Fruit fly (Drosophila melanogaster) whole organism, embryonic: Measurements from ENCODE around the gene CG3632.

Experiments
- Bteb2 ChIP-seq: fragments of 200-800 bp; sonication (Bioruptor generic); optimal IDR thresholded peaks from 2 replicates; lab custom pipeline; 2016; ENCODE audit warnings: missing biosample characterization, missing genetic modification characterization
- CG10543 ChIP-seq: fragments of 200-800 bp; sonication (Bioruptor generic); optimal IDR thresholded peaks from 3 replicates; lab custom pipeline; 2017; ENCODE audit warnings: missing biosample characterization, mild to moderate bottlenecking, missing genetic modification characterization, moderate library complexity
- CG10654 ChIP-seq: fragments of 200-800 bp; sonication (Bioruptor generic); optimal IDR thresholded peaks from 2 replicates; lab custom pipeline; 2016; ENCODE audit warnings: missing biosample characterization, missing genetic modification characterization
- CG12236 ChIP-seq: fragments of 200-800 bp; sonication (Bioruptor generic); optimal IDR thresholded peaks from 2 replicates; lab custom pipeline; 2016; ENCODE audit warnings: missing biosample characterization, missing genetic modification characterization
- CG13424 ChIP-seq: fragments of 200-800 bp; sonication (Bioruptor generic); optimal IDR thresholded peaks from 2 replicates; lab custom pipeline; 2019; ENCODE audit warnings: missing biosample characterization, mild to moderate bottlenecking, missing genetic modification characterization, moderate library complexity
- CG13775 ChIP-seq: fragments of 200-800 bp; sonication (Bioruptor generic); optimal IDR thresholded peaks from 3 replicates; lab custom pipeline; 2017; ENCODE audit warnings: missing biosample characterization, mild to moderate bottlenecking, missing genetic modification characterization
- CG14667 ChIP-seq: fragments of 200-800 bp; sonication (Bioruptor generic); IDR thresholded peaks from 2 replicates; pipeline ENCODE4 v1.3.6; 2022; ENCODE audit warnings: missing biosample characterization, missing genetic modification characterization
- CG15269 ChIP-seq: fragments of 200-800 bp; sonication (Bioruptor generic); optimal IDR thresholded peaks from 2 replicates; lab custom pipeline; 2018; ENCODE audit warnings: missing biosample characterization, mild to moderate bottlenecking, missing genetic modification characterization, moderate library complexity
- CG1603 ChIP-seq: fragments of 200-800 bp; sonication (Bioruptor generic); optimal IDR thresholded peaks from 2 replicates; lab custom pipeline; 2019; ENCODE audit warnings: missing biosample characterization, mild to moderate bottlenecking, missing genetic modification characterization, moderate library complexity
- CG16779 ChIP-seq: fragments of 200-800 bp; sonication (Bioruptor generic); IDR thresholded peaks from 2 replicates; pipeline ENCODE4 v1.3.6; 2022; ENCODE audit warnings: missing biosample characterization, missing genetic modification characterization
- CG18011 ChIP-seq: fragments of 200-800 bp; sonication (Bioruptor generic); optimal IDR thresholded peaks from 2 replicates; lab custom pipeline; 2017; ENCODE audit warnings: missing biosample characterization, missing genetic modification characterization, mild to moderate bottlenecking, moderate library complexity, missing genotype
- CG30403 ChIP-seq: fragments of 200-800 bp; sonication (Bioruptor generic); optimal IDR thresholded peaks from 3 replicates; lab custom pipeline; 2016; ENCODE audit warnings: missing biosample characterization, missing genetic modification characterization
- CG32767 ChIP-seq: fragments of 200-800 bp; sonication (Bioruptor generic); IDR thresholded peaks from 2 replicates; pipeline ENCODE4 v1.3.6; 2022; ENCODE audit warnings: missing biosample characterization, missing genetic modification characterization
- CG34376 ChIP-seq: fragments of 200-800 bp; sonication (Bioruptor generic); optimal IDR thresholded peaks from 2 replicates; lab custom pipeline; 2018; ENCODE audit warnings: missing biosample characterization, mild to moderate bottlenecking, missing genetic modification characterization
- CG34422 ChIP-seq: fragments of 200-800 bp; sonication (Bioruptor generic); IDR thresholded peaks from 3 replicates; pipeline ENCODE4 v1.3.6; 2022; ENCODE audit warnings: missing biosample characterization, missing genetic modification characterization
- CG3847 ChIP-seq: fragments of 200-800 bp; sonication (Bioruptor generic); IDR thresholded peaks from 2 replicates; pipeline ENCODE4 v1.3.6; 2022; ENCODE audit warnings: missing biosample characterization, missing genetic modification characterization
- CG3995 ChIP-seq: fragments of 200-800 bp; sonication (Bioruptor generic); optimal IDR thresholded peaks from 3 replicates; lab custom pipeline; 2016; ENCODE audit warnings: missing biosample characterization, missing genetic modification characterization
- CG4328 ChIP-seq: fragments of 200-800 bp; sonication (Bioruptor generic); optimal IDR thresholded peaks from 3 replicates; lab custom pipeline; 2017; ENCODE audit warnings: missing biosample characterization, missing genetic modification reagents, missing genetic modification characterization
- CG43689 ChIP-seq: fragments of 200-800 bp; sonication (Bioruptor generic); IDR thresholded peaks from 2 replicates; pipeline ENCODE4 v1.3.6; 2022; ENCODE audit warnings: missing biosample characterization, missing genetic modification characterization
- CG5245 ChIP-seq: fragments of 200-800 bp; sonication (Bioruptor generic); optimal IDR thresholded peaks from 3 replicates; lab custom pipeline; 2016; ENCODE audit warnings: missing biosample characterization, missing genetic modification characterization
- CG8290 ChIP-seq, 3 experiments: fragments of 200-800 bp; sonication (Bioruptor generic); optimal IDR thresholded peaks; 2 replicates each; lab custom pipeline; 2016 to 2019; ENCODE audit warnings: missing biosample characterization in 3 of 3, missing genetic modification characterization in 3 of 3, mild to moderate bottlenecking in 2 of 3, moderate library complexity in 1 of 3
- CG8765 ChIP-seq: fragments of 200-800 bp; sonication (Bioruptor generic); IDR thresholded peaks from 2 replicates; pipeline ENCODE4 v1.3.6; 2022; ENCODE audit warnings: missing biosample characterization, missing genetic modification characterization
- CG9609 ChIP-seq: fragments of 200-800 bp; sonication (Bioruptor generic); optimal IDR thresholded peaks from 3 replicates; lab custom pipeline; 2016; ENCODE audit warnings: missing biosample characterization, missing genetic modification characterization
- CG9817 ChIP-seq: fragments of 200-800 bp; sonication (Bioruptor generic); optimal IDR thresholded peaks from 2 replicates; lab custom pipeline; 2018; ENCODE audit warnings: missing biosample characterization, mild to moderate bottlenecking, missing genetic modification characterization, moderate library complexity
- H15 ChIP-seq: fragments of 200-800 bp; sonication (Bioruptor generic); IDR thresholded peaks from 3 replicates; pipeline ENCODE4 v1.3.6; 2022; ENCODE audit warnings: missing biosample characterization, missing genetic modification characterization
- Hey ChIP-seq: fragments of 200-800 bp; sonication (Bioruptor generic); optimal IDR thresholded peaks from 3 replicates; lab custom pipeline; 2018; ENCODE audit warnings: missing biosample characterization, mild to moderate bottlenecking, missing genetic modification characterization
- Hmr ChIP-seq: fragments of 200-800 bp; sonication (Bioruptor generic); optimal IDR thresholded peaks from 3 replicates; lab custom pipeline; 2017; ENCODE audit warnings: mild to moderate bottlenecking, missing biosample characterization, missing genetic modification reagents, missing genetic modification characterization
- Hr3 ChIP-seq: fragments of 200-800 bp; sonication (Bioruptor generic); optimal IDR thresholded peaks from 3 replicates; lab custom pipeline; 2016; ENCODE audit warnings: missing biosample characterization, missing genetic modification characterization
- Mrtf ChIP-seq: fragments of 200-800 bp; sonication (Bioruptor generic); IDR thresholded peaks from 3 replicates; pipeline ENCODE4 v1.3.6; 2022; ENCODE audit warnings: missing biosample characterization, missing genetic modification characterization
- NC2β ChIP-seq: fragments of 200-800 bp; sonication (Bioruptor generic); optimal IDR thresholded peaks from 2 replicates; lab custom pipeline; 2016; ENCODE audit warnings: missing biosample characterization, missing genetic modification characterization
- Pdp1 ChIP-seq, 2 experiments: fragments of 200-800 bp; sonication (Bioruptor generic); optimal IDR thresholded peaks; 3 replicates each; lab custom pipeline; 2016; ENCODE audit warnings: missing biosample characterization in 2 of 2, missing genetic modification characterization in 2 of 2, mild to moderate bottlenecking in 1 of 2, moderate library complexity in 1 of 2
- ara ChIP-seq: fragments of 200-800 bp; sonication (Bioruptor generic); IDR thresholded peaks from 2 replicates; pipeline ENCODE4 v1.3.6; 2022; ENCODE audit warnings: missing biosample characterization, missing genetic modification characterization
- ash1 ChIP-seq: fragments of 200-800 bp; sonication (Bioruptor generic); optimal IDR thresholded peaks from 2 replicates; lab custom pipeline; 2018; ENCODE audit warnings: missing biosample characterization, mild to moderate bottlenecking, missing genetic modification characterization
- ato ChIP-seq: fragments of 200-800 bp; sonication (Bioruptor generic); IDR thresholded peaks from 2 replicates; pipeline ENCODE4 v1.3.6; 2022; ENCODE audit warnings: missing biosample characterization, missing genetic modification characterization; ENCODE audit not compliant: partially characterized antibody
- bbx ChIP-seq: fragments of 200-800 bp; sonication (Bioruptor generic); IDR thresholded peaks from 2 replicates; pipeline ENCODE4 v1.3.6; 2022; ENCODE audit warnings: missing biosample characterization, missing genetic modification characterization; ENCODE audit not compliant: partially characterized antibody
- bigmax ChIP-seq: fragments of 200-800 bp; sonication (Bioruptor generic); optimal IDR thresholded peaks from 2 replicates; lab custom pipeline; 2018; ENCODE audit warnings: missing biosample characterization, mild to moderate bottlenecking, missing genetic modification characterization
- dysf ChIP-seq: fragments of 200-800 bp; sonication (Bioruptor generic); IDR thresholded peaks from 3 replicates; pipeline ENCODE4 v1.3.6; 2022; ENCODE audit warnings: missing biosample characterization, missing genetic modification characterization
- ems ChIP-seq: fragments of 200-800 bp; sonication (Bioruptor generic); optimal IDR thresholded peaks from 3 replicates; lab custom pipeline; 2016; ENCODE audit warnings: missing biosample characterization, missing genetic modification characterization
- fd102C ChIP-seq: fragments of 200-800 bp; sonication (Bioruptor generic); optimal IDR thresholded peaks from 2 replicates; lab custom pipeline; 2018; ENCODE audit warnings: missing biosample characterization, mild to moderate bottlenecking, missing genetic modification characterization, moderate library complexity
- fd3F ChIP-seq: fragments of 200-800 bp; sonication (Bioruptor generic); optimal IDR thresholded peaks from 2 replicates; lab custom pipeline; 2018; ENCODE audit warnings: missing biosample characterization, mild to moderate bottlenecking, missing genetic modification characterization, moderate library complexity
- fd64A ChIP-seq: fragments of 200-800 bp; sonication (Bioruptor generic); optimal IDR thresholded peaks from 3 replicates; lab custom pipeline; 2018; ENCODE audit warnings: missing biosample characterization, mild to moderate bottlenecking, missing genetic modification characterization
- fru ChIP-seq: fragments of >200 bp; optimal IDR thresholded peaks from 2 replicates; lab custom pipeline; 2017
- gce ChIP-seq: fragments of 200-800 bp; sonication (Bioruptor generic); IDR thresholded peaks from 3 replicates; pipeline ENCODE4 v1.3.6; 2022; ENCODE audit warnings: missing biosample characterization, missing genetic modification characterization
- ham ChIP-seq: fragments of 200-800 bp; sonication (Bioruptor generic); IDR thresholded peaks from 2 replicates; pipeline ENCODE4 v1.3.6; 2022; ENCODE audit warnings: missing biosample characterization, missing genetic modification characterization
- jumu ChIP-seq: fragments of 200-800 bp; sonication (Bioruptor generic); optimal IDR thresholded peaks from 3 replicates; lab custom pipeline; 2016; ENCODE audit warnings: missing biosample characterization, missing genetic modification characterization
- nau ChIP-seq: fragments of 200-800 bp; sonication (Bioruptor generic); optimal IDR thresholded peaks from 3 replicates; lab custom pipeline; 2017; ENCODE audit warnings: missing biosample characterization, mild to moderate bottlenecking, missing genetic modification characterization, missing genetic modification reagents
- pnt ChIP-seq: fragments of 200-800 bp; sonication (Bioruptor generic); optimal IDR thresholded peaks from 3 replicates; lab custom pipeline; 2016; ENCODE audit warnings: missing biosample characterization, missing genetic modification characterization
- pum ChIP-seq: fragments of 200-800 bp; sonication (Bioruptor generic); optimal IDR thresholded peaks from 2 replicates; lab custom pipeline; 2016; ENCODE audit warnings: missing biosample characterization, missing genetic modification characterization
- pzg ChIP-seq: fragments of 200-800 bp; sonication (Bioruptor generic); optimal IDR thresholded peaks from 3 replicates; lab custom pipeline; 2018; ENCODE audit warnings: missing biosample characterization, mild to moderate bottlenecking, missing genetic modification characterization, moderate library complexity
- zfh2 ChIP-seq: fragments of 200-800 bp; sonication (Bioruptor generic); optimal IDR thresholded peaks from 2 replicates; lab custom pipeline; 2016; ENCODE audit warnings: missing biosample characterization, missing genetic modification characterization

The CG3632 gene

dm6 chrX:16333434-16334141, 37.1 kb downstream of the CG3632 start, which contains the start of the genes CG9921 and Dsp1 (continued):
- no peak for TF ChIP-seq Bteb2 (GFP tag; lab: Kevin White, UChicago)
- peak; percentile 49 for TF ChIP-seq CG10543
- no peak for TF ChIP-seq H15 (GFP tag; lab: Robert Waterston, UW)
- peak; percentile 49 for TF ChIP-seq CG15269 (tag; lab: Kevin White, UChicago)
- 0 out of 2 replicates have a peak, but pooled peaks have one; percentile 6 for TF ChIP-seq CG3847
- TF ChIP-seq CG32767 = peak; percentile 90
- no peak for TF ChIP-seq CG5245 (GFP tag; lab: Kevin White, UChicago)
- no peak for TF ChIP-seq fru
- no peak for TF ChIP-seq ara (GFP tag; lab: Robert Waterston, UW)
- no peak for TF ChIP-seq zfh2
- no peak for TF ChIP-seq pnt (GFP tag; lab: Kevin White, UChicago)
- TF ChIP-seq jumu (GFP tag; lab: Kevin White, UChicago) = no peak
- TF ChIP-seq pum (GFP tag; lab: Kevin White, UChicago) = no peak
- no peak for TF ChIP-seq CG8765 (GFP tag; lab: Robert Waterston, UW)
- no peak for TF ChIP-seq CG16779 (GFP tag; lab: Robert Waterston, UW)
- no peak for TF ChIP-seq CG12236
- no peak for TF ChIP-seq CG4328
- peak; percentile 53; the same call in 1 of the 3 replicates for TF ChIP-seq CG34422 (GFP tag; lab: Robert Waterston, UW)
- TF ChIP-seq CG9609 (GFP tag; lab: Kevin White, UChicago) = no peak
- TF ChIP-seq nau (GFP tag; lab: Kevin White, UChicago) = no peak
- TF ChIP-seq fd64A (GFP tag; lab: Kevin White, UChicago) = no peak
- no peak for TF ChIP-seq ash1 (GFP tag; lab: Kevin White, UChicago)
- TF ChIP-seq ems = no peak
- no peak for TF ChIP-seq pzg
- TF ChIP-seq Mrtf (GFP tag; lab: Robert Waterston, UW) = no peak
- TF ChIP-seq Hey (tag; lab: Kevin White, UChicago) = no peak
- no peak for TF ChIP-seq gce
- no peak for TF ChIP-seq CG18011
- TF ChIP-seq CG43689 (GFP tag; lab: Robert Waterston, UW) = no peak
- TF ChIP-seq Hr3 (GFP tag; lab: Kevin White, UChicago) = no peak
- peak; percentile 5 for TF ChIP-seq CG1603 (tag; lab: Kevin White, UChicago)
- no peak for TF ChIP-seq ato (GFP tag; lab: Robert Waterston, UW)
- TF ChIP-seq CG34376 = peak; percentile 61
- TF ChIP-seq ham (GFP tag; lab: Robert Waterston, UW) = no peak
- TF ChIP-seq CG14667 = no peak
- no peak for TF ChIP-seq Pdp1 (GFP tag; optimal IDR thresholded peaks at IDR 0.05; lab: Kevin White, UChicago)
- no peak for TF ChIP-seq CG13424 (tag; lab: Kevin White, UChicago)
- TF ChIP-seq dysf (GFP tag; lab: Robert Waterston, UW) = no peak
- TF ChIP-seq CG13775 (GFP tag; lab: Kevin White, UChicago) = no peak
- no peak for TF ChIP-seq fd102C (GFP tag; lab: Kevin White, UChicago)
- no peak for TF ChIP-seq NC2β (GFP tag; lab: Kevin White, UChicago)
- peak; percentile 31 for TF ChIP-seq Hmr
- TF ChIP-seq CG30403 (GFP tag; lab: Kevin White, UChicago) = no peak
- TF ChIP-seq bigmax (GFP tag; lab: Kevin White, UChicago) = no peak
- no peak for TF ChIP-seq CG9817
- TF ChIP-seq CG8290 (GFP tag; optimal IDR thresholded peaks at IDR 0.05; lab: Kevin White, UChicago) = no peak
- TF ChIP-seq CG8290 (tag; optimal IDR thresholded peaks at IDR 0.05; lab: Kevin White, UChicago) = peak in 1 of 2 experiments; percentile 76
- TF ChIP-seq bbx = peak; percentile 56; the same call in 1 of the 2 replicates
- no peak for TF ChIP-seq fd3F
- no peak for TF ChIP-seq CG10654
- no peak for TF ChIP-seq CG3995 (GFP tag; lab: Kevin White, UChicago)
